Worm (Caenorhabditis elegans) whole organism, early embryonic: ENCODE results near the gene B0432.9.

Experiments
- F13C5.2 ChIP-seq: sonication (generic microtip); optimal IDR thresholded peaks from 2 replicates; lab custom pipeline; 2017; ENCODE audit warnings: mild to moderate bottlenecking, missing genetic modification characterization, inconsistent platforms, missing compliant biosample characterization
- ama-1 ChIP-seq: fragments of 150-350 bp; optimal IDR thresholded peaks from 2 replicates; lab custom pipeline; 2014
- hmbx-1 ChIP-seq: sonication (generic microtip); optimal IDR thresholded peaks from 2 replicates; lab custom pipeline; 2016; ENCODE audit warnings: mild to moderate bottlenecking, missing genetic modification characterization, missing compliant biosample characterization
- hnd-1 ChIP-seq: sonication (generic microtip); optimal IDR thresholded peaks from 2 replicates; lab custom pipeline; 2016; ENCODE audit warnings: missing genetic modification characterization, missing compliant biosample characterization
- pes-1 ChIP-seq: fragments of 200-800 bp; sonication (Bioruptor generic); IDR thresholded peaks from 2 replicates; pipeline ENCODE4 v1.3.6; 2022; ENCODE audit warnings: missing genetic modification reagents, missing genetic modification characterization, missing compliant biosample characterization
- sea-1 ChIP-seq: fragments of 200-800 bp; sonication (Bioruptor generic); conservative IDR thresholded peaks from 2 replicates; pipeline ENCODE4 v1.3.6; 2022; ENCODE audit warnings: missing genetic modification characterization, missing compliant biosample characterization
- tbx-37 ChIP-seq: fragments of 200-800 bp; sonication (Bioruptor generic); conservative IDR thresholded peaks from 2 replicates; pipeline ENCODE4 v1.3.6; 2022; ENCODE audit warnings: missing genetic modification reagents, missing genetic modification characterization, missing compliant biosample characterization
- tra-4 ChIP-seq: sonication (generic microtip); optimal IDR thresholded peaks from 2 replicates; lab custom pipeline; 2017; ENCODE audit warnings: missing genetic modification characterization, missing compliant biosample characterization

DNA sequence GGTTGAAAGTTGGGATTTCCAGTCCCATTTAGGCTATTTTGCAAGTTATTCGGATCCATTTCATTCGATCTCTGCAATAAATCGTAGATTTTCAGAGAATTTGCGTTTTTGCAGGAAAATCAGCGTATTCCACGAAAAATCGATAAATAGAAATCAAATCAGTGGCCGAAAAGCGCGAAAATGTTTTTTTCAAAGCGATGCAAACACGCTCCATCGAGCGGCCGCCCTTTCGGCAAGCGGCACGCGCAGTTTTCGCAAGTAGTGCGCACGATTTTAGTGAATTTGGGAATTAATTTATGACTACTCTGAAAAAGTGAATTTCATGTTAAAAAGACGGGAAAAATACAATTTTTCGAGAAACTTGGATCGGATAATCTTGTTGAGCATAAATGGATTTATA lies 28.4 kb downstream of the B0432.9 start:
- TF ChIP-seq tbx-37 (GFP tag; lab: Robert Waterston, UW) (peak; percentile 65; the same call in 1 of the 2 replicates), sea-1 (GFP tag; lab: Robert Waterston, UW) (peak; percentile 61; the same call in 1 of the 2 replicates), pes-1 (GFP tag; lab: Robert Waterston, UW) (peak; percentile 80), ama-1 (no peak), hmbx-1 (tag; lab: Kevin White, UChicago) (peak; percentile 77), hnd-1 (tag; lab: Kevin White, UChicago) (peak; percentile 40), F13C5.2 (peak; percentile 96), tra-4 (tag; lab: Kevin White, UChicago) (no peak)
